Fruit fly (Drosophila melanogaster): ENCODE results near the gene CG42375.

The CG42375 gene

DNA sequence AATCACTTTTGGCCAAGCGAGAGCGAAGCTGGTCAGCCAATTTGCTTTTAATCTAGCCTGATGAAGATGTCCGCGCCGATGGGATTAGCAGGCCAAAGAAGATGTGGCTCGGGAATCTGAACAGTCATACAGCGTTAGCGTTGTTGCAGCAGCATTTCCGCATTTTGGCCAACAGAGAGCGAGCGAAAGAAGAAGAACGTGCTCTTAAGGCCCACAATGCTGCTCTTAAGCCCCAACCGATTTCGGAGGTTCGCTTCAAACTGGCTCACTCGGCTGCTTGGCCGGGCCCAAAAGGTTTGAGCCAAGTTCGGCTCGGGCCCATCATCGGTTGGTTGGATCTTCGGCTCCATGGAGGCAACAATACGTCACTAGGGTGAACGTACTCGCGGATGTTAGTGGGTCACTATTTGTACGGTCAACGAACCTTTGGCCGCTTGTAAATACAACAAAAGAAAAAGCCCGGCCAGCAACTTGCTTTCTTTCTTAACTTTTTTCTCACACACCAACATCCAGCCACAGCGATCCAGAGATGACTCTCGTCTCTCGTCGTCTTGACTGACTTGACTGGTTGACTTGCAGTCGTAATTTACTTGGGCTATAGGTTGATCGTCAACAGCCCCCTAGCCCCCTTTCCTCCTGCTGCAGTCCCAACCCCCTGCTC, 10.3 kb downstream of the CG42375 start:
- TF ChIP-seq noc (tag; optimal IDR thresholded peaks at IDR 0.05), result no peak

DNA sequence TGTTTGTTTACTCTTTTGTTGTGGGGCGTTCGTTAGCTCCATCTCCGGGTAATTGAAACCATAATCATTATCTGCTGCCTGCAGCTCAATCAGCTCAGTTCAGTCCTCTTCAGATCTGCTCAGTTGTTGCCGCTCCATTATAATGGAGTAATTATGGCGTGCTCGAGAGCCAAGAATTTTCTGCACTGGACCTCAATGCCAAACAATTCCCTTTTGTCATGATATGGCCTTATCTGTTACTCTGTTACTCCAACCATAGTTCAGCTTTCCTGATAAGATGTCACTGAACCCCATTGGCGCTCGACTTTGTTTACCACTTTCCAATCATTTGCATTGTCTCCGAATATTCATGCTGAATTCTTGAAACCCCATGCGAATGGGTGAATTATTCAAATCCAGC, 11.4 kb downstream of the CG42375 start:
- TF ChIP-seq noc (tag; optimal IDR thresholded peaks at IDR 0.05), result no peak

DNA sequence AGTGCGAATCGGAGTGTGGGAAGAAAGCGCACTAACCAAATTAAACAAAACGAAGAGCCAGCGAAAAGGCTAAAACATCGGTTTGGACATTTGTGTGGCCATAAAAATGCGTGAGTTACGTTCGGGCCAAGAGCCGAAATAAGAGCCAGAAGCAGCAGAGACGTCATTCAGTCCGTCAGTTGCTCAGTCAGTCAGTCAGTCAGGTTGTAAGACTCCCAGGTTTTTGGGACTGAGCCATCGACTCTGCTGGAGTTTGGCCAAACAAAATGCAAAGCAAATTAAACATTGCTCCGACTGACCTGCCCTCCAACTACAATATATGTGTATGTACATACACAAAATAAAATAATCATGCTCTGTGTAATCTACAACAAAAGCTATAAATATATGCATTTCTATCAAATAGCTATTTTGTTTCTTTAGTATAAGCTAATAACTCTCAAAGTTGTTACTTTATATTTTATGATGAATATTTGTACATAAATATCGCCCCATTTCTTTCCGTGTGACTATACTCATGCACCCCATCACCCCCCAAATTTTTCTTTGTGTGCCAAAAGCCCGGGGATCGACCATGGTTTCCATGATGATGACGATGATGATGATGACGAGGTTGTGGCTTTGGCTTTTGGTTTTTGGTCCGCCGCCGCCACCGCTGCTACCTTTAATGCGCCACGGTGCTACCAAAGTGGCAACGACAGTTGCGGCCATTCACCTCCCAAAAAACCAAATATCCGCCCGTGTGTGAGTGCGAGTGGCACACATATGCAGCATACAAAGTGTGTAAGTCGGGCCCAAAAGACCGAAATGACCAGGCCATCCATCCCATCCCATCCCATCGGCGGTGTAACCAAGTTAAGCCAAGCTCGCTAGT, 13.9 kb downstream of the CG42375 start:
- TF ChIP-seq noc (tag; optimal IDR thresholded peaks at IDR 0.05), result no peak

DNA sequence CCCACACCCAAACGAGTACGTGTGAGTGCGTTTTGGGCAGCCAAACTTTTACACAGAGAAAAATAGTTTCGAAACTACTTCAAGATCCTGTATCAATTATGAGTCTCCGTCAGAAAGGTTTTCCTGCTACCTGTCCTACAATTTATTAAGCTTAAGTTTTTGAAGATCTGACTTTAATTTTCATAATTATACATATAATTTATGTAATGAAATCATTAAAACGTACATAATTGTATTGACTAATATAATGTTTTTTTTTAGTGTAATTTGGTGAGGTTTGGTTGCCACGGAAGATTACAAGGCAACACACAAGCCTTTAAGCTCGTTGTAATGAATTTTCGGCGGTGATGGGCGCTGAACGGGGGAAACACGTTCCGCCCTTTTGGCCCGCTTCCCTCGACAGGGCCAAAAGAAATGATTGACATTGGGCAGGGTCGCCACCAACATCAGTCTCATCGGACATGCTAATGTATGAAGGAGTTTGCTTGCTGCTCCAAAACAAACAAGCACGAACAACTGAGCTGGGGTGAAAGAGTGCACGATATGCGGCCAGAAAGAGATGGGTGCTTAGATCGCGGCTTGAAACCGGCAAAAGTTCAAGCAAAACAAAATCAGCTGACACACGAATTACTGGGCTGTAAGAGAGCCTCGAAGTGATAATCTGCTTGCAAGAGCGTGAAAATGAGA, 14.7 kb downstream of the CG42375 start:
- no peak for TF ChIP-seq noc (tag; optimal IDR thresholded peaks at IDR 0.05)

DNA sequence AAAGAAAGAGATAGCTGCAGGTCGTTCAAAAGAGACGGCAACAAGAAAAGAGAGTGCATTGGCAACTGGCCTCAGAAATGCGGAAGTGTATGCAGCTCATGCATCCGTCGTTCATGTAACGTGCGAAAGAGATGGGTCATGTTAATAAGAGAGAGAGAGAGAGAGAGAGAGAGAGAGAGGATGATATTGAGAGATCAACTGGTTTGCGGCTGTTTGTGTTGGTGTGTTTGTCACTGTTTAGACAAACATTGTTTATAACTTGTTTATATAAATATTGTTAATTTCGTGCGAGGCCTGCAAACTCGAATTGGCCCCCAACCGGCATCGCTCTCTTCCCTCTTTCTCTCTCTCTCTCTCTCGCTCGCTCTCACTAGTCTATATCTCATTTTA, 15.2 kb downstream of the CG42375 start:
- TF ChIP-seq noc (tag; optimal IDR thresholded peaks at IDR 0.05), result no peak

DNA sequence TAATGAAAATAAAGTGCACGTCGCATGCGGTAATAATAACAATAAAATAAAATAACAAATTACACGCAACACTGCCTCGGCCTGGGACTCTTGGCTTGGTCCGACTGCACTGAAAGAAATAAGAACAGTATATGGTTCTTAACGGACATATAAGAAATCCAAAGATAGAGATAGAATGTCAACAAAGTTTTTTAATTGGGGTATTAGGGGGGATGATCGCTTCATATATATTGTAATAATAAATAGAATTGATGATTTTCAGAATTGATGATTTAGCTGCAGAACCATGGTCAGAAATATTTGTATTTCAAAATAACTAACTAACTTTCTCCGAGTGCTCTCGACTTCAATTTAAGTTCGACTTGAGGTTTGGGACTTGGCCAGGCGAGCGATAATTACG, 16.6 kb downstream of the CG42375 start:
- no peak for TF ChIP-seq noc (tag; optimal IDR thresholded peaks at IDR 0.05)

DNA sequence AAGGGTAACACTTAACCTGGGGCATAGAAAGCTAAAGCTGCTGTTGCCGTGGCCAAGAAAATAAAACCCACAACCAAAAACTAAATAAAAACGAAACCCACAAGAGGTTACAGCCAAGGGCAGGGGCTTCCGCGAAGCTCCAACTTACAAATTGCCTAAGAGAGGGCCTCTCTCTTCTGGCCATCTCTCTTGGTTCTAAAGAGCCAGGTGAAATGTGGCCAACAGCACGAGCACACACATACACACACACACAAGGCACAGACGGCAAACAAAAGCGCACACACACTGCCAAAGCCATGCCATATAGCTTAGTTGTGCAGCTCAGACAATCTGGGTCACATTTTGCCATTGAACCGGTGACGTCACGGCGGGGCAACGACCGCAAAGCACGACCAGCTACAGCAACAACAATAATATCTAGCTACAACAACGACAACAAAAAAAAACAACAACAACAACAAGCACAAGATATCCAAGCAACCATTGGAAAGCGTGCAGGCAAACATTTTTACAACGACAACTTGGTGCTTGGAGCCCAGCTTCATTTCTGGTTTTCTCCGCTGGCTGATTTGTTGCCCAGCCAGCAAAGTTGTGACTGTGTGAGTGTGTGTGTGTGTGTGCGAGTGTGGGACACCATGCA, 17.3 kb downstream of the CG42375 start:
- no peak for TF ChIP-seq noc (tag; optimal IDR thresholded peaks at IDR 0.05)

DNA sequence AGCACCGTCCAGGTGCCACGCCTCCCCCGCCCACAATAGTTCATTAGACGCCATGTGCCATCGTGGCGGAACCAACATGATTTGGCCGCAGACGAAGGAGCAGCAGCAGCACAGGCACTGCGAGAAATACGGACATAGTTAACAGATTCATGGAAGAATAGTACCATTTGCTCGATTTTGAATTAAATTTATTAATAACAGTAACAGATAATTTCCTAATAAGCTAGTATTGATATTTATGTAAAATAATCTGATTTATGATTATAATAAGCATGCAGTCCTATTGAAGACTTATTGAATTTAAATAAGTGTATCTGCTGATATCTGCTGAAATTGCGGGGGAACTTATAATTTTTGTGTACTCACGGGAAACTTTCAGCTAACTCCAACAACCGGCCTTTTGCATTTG, 17.8 kb downstream of the CG42375 start:
- no peak for TF ChIP-seq noc (tag; optimal IDR thresholded peaks at IDR 0.05)

DNA sequence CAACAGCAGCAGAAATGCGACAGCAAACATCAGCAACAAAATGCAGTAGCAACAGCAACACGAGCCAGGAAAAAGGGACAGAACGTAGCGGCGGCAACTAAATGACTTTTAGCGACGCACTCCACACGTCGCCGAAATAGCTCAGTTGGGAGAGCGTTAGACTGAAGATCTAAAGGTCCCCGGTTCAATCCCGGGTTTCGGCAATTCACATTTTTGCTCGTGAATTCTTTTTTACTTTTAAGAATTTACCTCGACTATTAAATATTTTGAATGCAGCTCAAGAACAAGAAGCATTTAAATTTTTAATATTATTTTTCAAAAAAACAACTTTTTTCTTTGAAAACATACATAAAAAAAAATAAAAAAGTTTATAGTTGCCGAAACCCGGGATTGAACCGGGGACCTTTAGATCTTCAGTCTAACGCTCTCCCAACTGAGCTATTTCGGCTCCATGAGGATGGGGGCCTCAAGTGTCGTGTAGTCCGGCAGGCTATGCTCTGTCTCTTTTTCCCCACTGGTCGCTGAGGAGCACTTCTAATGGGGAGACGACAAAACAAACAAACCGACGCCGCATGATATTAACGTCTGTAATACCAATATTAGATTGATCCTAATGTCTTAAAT, 18.5 kb downstream of the CG42375 start:
- no peak for TF ChIP-seq noc (tag; optimal IDR thresholded peaks at IDR 0.05)

DNA sequence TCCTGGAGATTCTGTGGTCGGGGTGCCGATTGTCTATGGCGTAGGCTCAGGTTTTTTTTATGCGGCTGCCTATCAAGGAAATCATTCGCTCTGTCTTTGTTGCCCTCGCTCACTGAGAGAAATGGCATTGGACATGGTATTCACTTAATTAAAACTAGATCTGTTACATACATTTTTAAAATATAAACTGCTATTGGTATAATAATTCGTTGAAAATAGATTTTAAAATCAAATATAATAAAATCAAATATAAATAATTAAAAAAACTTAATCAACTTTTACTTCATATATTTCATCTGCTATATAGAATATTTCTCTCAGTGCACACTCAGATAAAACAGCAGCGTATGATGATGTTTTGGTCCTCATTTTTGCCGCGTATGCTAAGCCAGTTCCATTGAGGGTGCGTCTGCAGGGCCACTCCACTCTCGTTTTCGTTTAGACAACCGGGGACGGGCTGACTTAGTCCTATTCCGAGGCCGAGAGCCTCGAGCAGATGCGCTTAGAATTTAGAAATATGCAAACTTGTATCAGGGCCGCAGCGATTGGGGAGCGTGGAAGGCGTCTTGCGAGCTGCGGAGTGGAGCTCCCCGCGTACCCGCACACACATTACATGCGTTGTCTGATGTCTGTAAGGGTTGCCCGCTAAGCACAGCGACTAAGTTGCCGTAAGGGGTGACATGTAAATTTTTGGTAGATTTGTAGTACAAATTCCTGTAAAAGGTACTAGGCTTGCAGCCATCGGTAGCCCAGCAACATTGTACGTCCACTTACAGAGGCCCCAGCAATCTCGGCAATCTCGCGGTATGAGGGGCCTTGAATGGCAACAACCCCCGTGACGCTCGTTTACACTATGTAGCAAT, 20.4 kb downstream of the CG42375 start:
- no peak for TF ChIP-seq noc (tag; optimal IDR thresholded peaks at IDR 0.05)

DNA sequence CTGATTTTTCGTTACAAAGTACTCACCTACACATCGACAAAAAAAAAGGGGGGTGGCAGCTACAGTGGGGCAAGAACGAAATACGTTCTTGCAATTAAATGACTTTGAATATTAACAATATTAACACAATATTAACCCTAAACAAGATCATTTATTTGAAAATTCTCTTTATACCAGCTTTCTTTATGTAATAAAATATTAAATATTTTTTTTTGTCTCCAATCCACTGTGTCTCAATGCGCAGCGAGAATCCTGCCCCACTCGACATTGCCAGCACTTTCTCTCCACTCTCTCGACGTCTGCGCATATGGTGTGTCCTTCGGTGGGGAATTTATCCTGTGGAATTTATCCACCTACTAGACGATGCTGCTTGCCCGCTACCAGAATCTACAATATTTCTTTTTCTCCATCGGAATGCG, 21.0 kb downstream of the CG42375 start:
- peak; percentile 43 for TF ChIP-seq noc (tag; optimal IDR thresholded peaks at IDR 0.05)

DNA sequence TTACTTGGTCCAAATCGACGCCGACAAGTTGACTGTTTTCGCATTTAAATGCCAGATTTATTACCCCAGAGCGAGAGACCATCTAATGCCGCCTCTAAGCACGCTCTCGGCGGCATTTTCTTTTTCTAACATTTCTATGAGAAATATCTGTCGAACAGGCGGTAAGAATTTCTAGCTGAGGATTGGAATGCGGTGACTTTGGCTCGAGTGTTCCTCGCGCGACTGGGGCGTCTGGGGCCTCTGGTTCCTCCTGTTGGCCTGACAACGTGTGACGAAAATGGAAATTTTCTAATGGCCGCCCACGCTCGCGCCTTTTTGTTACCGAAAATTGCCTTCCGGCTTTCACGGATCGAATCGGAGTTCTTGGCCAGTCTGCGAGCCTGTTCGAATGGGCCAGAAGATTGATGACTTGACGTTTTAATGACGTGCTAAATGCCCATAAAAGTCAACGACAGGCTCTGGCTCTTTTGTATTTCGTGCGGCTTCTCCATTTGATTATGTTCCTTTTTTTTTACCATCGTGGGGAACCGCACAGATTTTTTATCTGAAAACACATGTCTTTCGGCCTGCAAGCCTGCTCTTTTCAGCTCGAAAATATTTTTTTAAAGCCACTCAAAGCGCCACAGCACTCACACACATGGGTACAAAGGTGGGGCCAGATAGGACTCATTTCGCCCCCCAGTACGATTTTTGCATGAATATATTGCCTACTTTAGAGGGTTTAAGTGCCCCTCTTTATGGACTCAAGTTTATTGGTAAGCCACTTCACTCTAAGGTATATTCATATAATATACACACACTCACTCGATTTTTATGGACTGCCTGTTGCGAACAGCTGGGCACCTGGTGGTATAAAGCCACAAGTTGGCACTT, 22.0 kb downstream of the CG42375 start:
- no peak for TF ChIP-seq noc (tag; optimal IDR thresholded peaks at IDR 0.05)

DNA sequence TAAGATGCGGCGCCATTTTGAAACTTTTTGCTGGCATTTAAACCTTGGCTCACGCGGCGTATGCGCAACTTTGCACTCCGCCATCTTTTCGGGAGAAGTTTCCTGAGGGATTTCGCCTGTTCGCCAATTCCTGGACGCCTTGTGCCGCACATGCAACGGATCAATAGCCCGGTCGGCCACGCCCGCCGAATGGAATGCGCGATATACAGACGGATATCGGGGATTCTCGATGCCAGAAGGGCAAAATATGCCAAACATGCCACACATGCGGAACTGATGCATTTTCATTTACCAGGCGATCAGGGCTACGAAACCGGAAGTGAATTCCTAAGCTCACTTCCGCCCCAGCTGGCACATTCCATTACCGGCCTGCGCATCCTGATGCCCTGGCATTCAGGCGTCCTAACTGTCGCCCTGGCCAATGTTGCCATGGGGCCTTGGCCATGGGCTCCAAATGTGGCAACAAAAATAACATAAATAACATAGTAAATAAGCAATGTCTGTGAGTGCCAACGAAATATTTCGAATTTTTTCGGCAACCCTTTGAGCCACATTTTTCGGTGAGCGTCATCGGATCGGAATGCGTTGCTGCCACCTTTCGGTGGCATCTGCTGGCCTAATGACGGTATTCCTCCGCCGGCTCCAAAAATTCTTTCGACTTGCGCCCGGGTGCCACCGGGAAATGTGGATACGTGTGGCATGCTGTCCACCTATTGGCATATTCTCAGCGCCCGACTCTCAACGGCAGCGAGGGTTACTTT, 22.8 kb downstream of the CG42375 start:
- no peak for TF ChIP-seq noc (tag; optimal IDR thresholded peaks at IDR 0.05)
